Worm (Caenorhabditis elegans) whole organism, young adult: ENCODE measurements around the gene algn-9.

ENCODE experiments used
- F23B12.7 ChIP-seq: sonication (generic microtip); optimal IDR thresholded peaks from 2 replicates; lab custom pipeline; 2017; ENCODE audit warnings: missing genetic modification characterization, mild to moderate bottlenecking, missing compliant biosample characterization, antibody characterized with exemption, moderate library complexity; ENCODE audit not compliant: insufficient read depth
- ama-1 ChIP-seq, 3 experiments: fragments of 150-350 bp in 1 of 3; sonication (generic microtip) in 2 of 3; optimal IDR thresholded peaks; 2 replicates each; lab custom pipeline; 2014 to 2018; ENCODE audit warnings: missing biosample characterization in 2 of 3, missing genetic modification characterization in 2 of 3, missing genetic modification reagents in 2 of 3
- ceh-27 ChIP-seq: fragments of 200-800 bp; sonication (Bioruptor generic); optimal IDR thresholded peaks from 2 replicates; lab custom pipeline; 2018; ENCODE audit warnings: mild to moderate bottlenecking, missing genetic modification characterization, moderate library complexity, missing compliant biosample characterization

DNA sequence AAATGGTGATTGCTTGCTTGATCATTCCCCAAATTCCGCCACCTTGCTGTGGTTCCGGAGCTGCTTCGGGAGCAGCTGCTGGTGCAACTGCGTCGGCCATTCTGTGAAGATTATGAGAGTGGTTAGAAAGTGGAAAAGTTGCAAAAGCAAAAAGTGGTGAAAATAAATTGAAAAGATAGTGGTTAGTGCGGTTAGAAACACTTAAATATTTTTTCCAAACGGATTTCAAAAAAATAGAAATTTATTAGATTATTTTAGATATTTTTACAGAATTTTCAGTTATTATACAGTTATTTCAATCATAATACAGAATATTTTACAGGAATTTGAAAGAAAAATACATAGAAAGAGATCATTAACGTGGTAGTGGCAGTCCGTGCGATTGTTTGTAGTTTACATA is 46.6 kb upstream of the algn-9 start, which contains the start of gene R166.2:
- TF ChIP-seq ama-1 (optimal IDR thresholded peaks at IDR 0.05; lab: Kevin White, UChicago): no peak
- no peak for TF ChIP-seq ama-1 (GFP tag; optimal IDR thresholded peaks at IDR 0.05; lab: Kevin White, UChicago)
- TF ChIP-seq F23B12.7 (tag; lab: Kevin White, UChicago): no peak
- no peak for TF ChIP-seq ceh-27 (GFP tag; lab: Kevin White, UChicago)
